Worm (Caenorhabditis elegans): ENCODE data around the gene T04G9.6.

- no peak for TF ChIP-seq klf-2 (GFP tag; conservative IDR thresholded peaks at IDR 0.05)
- no peak for TF ChIP-seq ref-1 (GFP tag; conservative IDR thresholded peaks at IDR 0.05)
- no peak for TF ChIP-seq flt-1 (GFP tag; IDR thresholded peaks at IDR 0.05)
- TF ChIP-seq ztf-29 (GFP tag; IDR thresholded peaks at IDR 0.05), result no peak
Observed at ce11 chrX:830185-830584, 45.4 kb upstream of the T04G9.6 start.

Measured in whole organism, midembryonic.